Worm (Caenorhabditis elegans) whole organism, late embryonic: Measurements from ENCODE around the gene F19B10.6.

Source experiments
- C38D4.7 ChIP-seq: fragments of 200-800 bp; sonication (Bioruptor generic); optimal IDR thresholded peaks from 2 replicates; lab custom pipeline; 2018; ENCODE audit warnings: mild to moderate bottlenecking, missing genetic modification characterization, moderate library complexity, missing compliant biosample characterization
- ceh-31 ChIP-seq: sonication (generic microtip); optimal IDR thresholded peaks from 2 replicates; lab custom pipeline; 2016; ENCODE audit warnings: missing genetic modification characterization, missing compliant biosample characterization
- dve-1 ChIP-seq: sonication (generic microtip); optimal IDR thresholded peaks from 2 replicates; lab custom pipeline; 2017; ENCODE audit warnings: antibody characterized with exemption, mild to moderate bottlenecking, missing genetic modification characterization, missing compliant biosample characterization
- fkh-10 ChIP-seq: fragments of 150-350 bp; optimal IDR thresholded peaks from 2 replicates; lab custom pipeline; 2014; ENCODE audit warnings: missing biosample characterization, missing genetic modification reagents, missing genetic modification characterization
- hlh-15 ChIP-seq: sonication (generic microtip); optimal IDR thresholded peaks from 2 replicates; lab custom pipeline; 2016; ENCODE audit warnings: missing genetic modification characterization, missing compliant biosample characterization
- odd-2 ChIP-seq: sonication (generic microtip); optimal IDR thresholded peaks from 2 replicates; lab custom pipeline; 2017; ENCODE audit warnings: antibody characterized with exemption, mild to moderate bottlenecking, missing genetic modification characterization, missing compliant biosample characterization
- sox-4 ChIP-seq: sonication (generic microtip); optimal IDR thresholded peaks from 2 replicates; lab custom pipeline; 2017; ENCODE audit warnings: mild to moderate bottlenecking, missing genetic modification characterization, inconsistent platforms, missing compliant biosample characterization

ce11 chrII:3681365-3682083 is 17.8 kb upstream of the F19B10.6 start, which contains the start of gene F19B10.10:
- TF ChIP-seq dve-1 (tag; lab: Kevin White, UChicago) (no peak), odd-2 (no peak), fkh-10 (no peak), C38D4.7 (no peak), ceh-31 (tag; lab: Kevin White, UChicago) (no peak), hlh-15 (tag; lab: Kevin White, UChicago) (no peak), sox-4 (tag; lab: Kevin White, UChicago) (no peak)
